Fruit fly (Drosophila melanogaster) whole organism, embryonic: ENCODE results near the gene CG31872.

Source experiments
- Aef1 ChIP-seq: fragments of 200-800 bp; sonication (Bioruptor generic); IDR thresholded peaks from 3 replicates; pipeline ENCODE4 v1.3.6; 2022; ENCODE audit warnings: missing biosample characterization, missing genetic modification characterization
- B-H1 ChIP-seq: fragments of 200-800 bp; sonication (Bioruptor generic); IDR thresholded peaks from 3 replicates; pipeline ENCODE4 v1.3.6; 2022; ENCODE audit warnings: missing biosample characterization, missing genetic modification characterization
- CG10274 ChIP-seq: fragments of 200-800 bp; sonication (Bioruptor generic); optimal IDR thresholded peaks from 3 replicates; lab custom pipeline; 2017; ENCODE audit warnings: missing biosample characterization, mild to moderate bottlenecking, missing genetic modification characterization
- CG10431 ChIP-seq: fragments of 200-800 bp; sonication (Bioruptor generic); optimal IDR thresholded peaks from 3 replicates; lab custom pipeline; 2018; ENCODE audit warnings: missing biosample characterization, mild to moderate bottlenecking, missing genetic modification characterization
- CG11456 ChIP-seq: fragments of 200-800 bp; sonication (Bioruptor generic); IDR thresholded peaks from 3 replicates; pipeline ENCODE4 v1.3.6; 2022; ENCODE audit warnings: missing biosample characterization, missing genetic modification characterization
- CG11723 ChIP-seq: fragments of 200-800 bp; sonication (Bioruptor generic); optimal IDR thresholded peaks from 2 replicates; lab custom pipeline; 2017; ENCODE audit warnings: missing biosample characterization, mild to moderate bottlenecking, missing genetic modification characterization
- CG12769 ChIP-seq: fragments of 200-800 bp; sonication (Bioruptor generic); optimal IDR thresholded peaks from 2 replicates; lab custom pipeline; 2019; ENCODE audit warnings: missing biosample characterization, mild to moderate bottlenecking, missing genetic modification characterization, moderate library complexity
- CG14710 ChIP-seq: fragments of 200-800 bp; sonication (Bioruptor generic); optimal IDR thresholded peaks from 3 replicates; lab custom pipeline; 2019; ENCODE audit warnings: missing biosample characterization, mild to moderate bottlenecking, missing genetic modification characterization, moderate library complexity
- CG15514 ChIP-seq: fragments of 200-800 bp; sonication (Bioruptor generic); optimal IDR thresholded peaks from 3 replicates; lab custom pipeline; 2017; ENCODE audit warnings: missing biosample characterization, missing genetic modification characterization, mild to moderate bottlenecking, moderate library complexity, missing genetic modification reagents
- CG15601 ChIP-seq: fragments of 200-800 bp; sonication (Bioruptor generic); optimal IDR thresholded peaks from 3 replicates; lab custom pipeline; 2019; ENCODE audit warnings: missing biosample characterization, mild to moderate bottlenecking, missing genetic modification characterization, moderate library complexity
- CG1792 ChIP-seq: fragments of 200-800 bp; sonication (Bioruptor generic); optimal IDR thresholded peaks from 2 replicates; lab custom pipeline; 2016; ENCODE audit warnings: missing biosample characterization, missing genetic modification characterization
- CG18599 ChIP-seq: fragments of 200-800 bp; sonication (Bioruptor generic); optimal IDR thresholded peaks from 3 replicates; lab custom pipeline; 2017; ENCODE audit warnings: missing biosample characterization, missing genetic modification characterization, mild to moderate bottlenecking, moderate library complexity, missing genetic modification reagents
- CG3065 ChIP-seq: fragments of 200-800 bp; sonication (Bioruptor generic); optimal IDR thresholded peaks from 2 replicates; lab custom pipeline; 2016; ENCODE audit warnings: missing biosample characterization, missing genetic modification characterization
- CG31365 ChIP-seq: fragments of 200-800 bp; sonication (Bioruptor generic); optimal IDR thresholded peaks from 2 replicates; lab custom pipeline; 2018; ENCODE audit warnings: missing biosample characterization, mild to moderate bottlenecking, missing genetic modification characterization
- CG34224 ChIP-seq: fragments of 200-800 bp; sonication (Bioruptor generic); IDR thresholded peaks from 3 replicates; pipeline ENCODE4 v1.3.6; 2022; ENCODE audit warnings: missing biosample characterization, missing genetic modification characterization; ENCODE audit not compliant: partially characterized antibody
- CG5953 ChIP-seq: fragments of 200-800 bp; sonication (Bioruptor generic); IDR thresholded peaks from 2 replicates; pipeline ENCODE4 v1.3.6; 2022; ENCODE audit warnings: missing biosample characterization, missing genetic modification characterization
- CG6175 ChIP-seq: fragments of 200-800 bp; sonication (Bioruptor generic); IDR thresholded peaks from 3 replicates; pipeline ENCODE4 v1.3.6; 2022; ENCODE audit warnings: missing biosample characterization, missing genetic modification characterization
- CG7372 ChIP-seq: fragments of 200-800 bp; sonication (Bioruptor generic); IDR thresholded peaks from 2 replicates; pipeline ENCODE4 v1.3.6; 2022; ENCODE audit warnings: missing biosample characterization, missing genetic modification characterization
- CG7556 ChIP-seq: fragments of 200-800 bp; sonication (Bioruptor generic); optimal IDR thresholded peaks from 2 replicates; lab custom pipeline; 2017; ENCODE audit warnings: missing biosample characterization, mild to moderate bottlenecking, missing genetic modification characterization
- CG8359 ChIP-seq: fragments of 200-800 bp; sonication (Bioruptor generic); optimal IDR thresholded peaks from 2 replicates; lab custom pipeline; 2017; ENCODE audit warnings: missing biosample characterization, mild to moderate bottlenecking, missing genetic modification characterization, borderline replicate concordance
- CG9727 ChIP-seq: fragments of 200-800 bp; sonication (Bioruptor generic); optimal IDR thresholded peaks from 3 replicates; lab custom pipeline; 2017; ENCODE audit warnings: missing biosample characterization, mild to moderate bottlenecking, missing genetic modification characterization
- CG9797 ChIP-seq: fragments of 200-800 bp; sonication (Bioruptor generic); optimal IDR thresholded peaks from 3 replicates; lab custom pipeline; 2018; ENCODE audit warnings: missing biosample characterization, mild to moderate bottlenecking, missing genetic modification characterization
- Doc2 ChIP-seq: fragments of 200-800 bp; sonication (Bioruptor generic); IDR thresholded peaks from 2 replicates; pipeline ENCODE4 v1.3.6; 2022; ENCODE audit warnings: missing biosample characterization, missing genetic modification characterization
- Dp ChIP-seq: fragments of 200-800 bp; sonication (Bioruptor generic); optimal IDR thresholded peaks from 2 replicates; lab custom pipeline; 2018; ENCODE audit warnings: missing biosample characterization, mild to moderate bottlenecking, missing genetic modification characterization, moderate library complexity
- Fer1 ChIP-seq: fragments of 200-800 bp; sonication (Bioruptor generic); optimal IDR thresholded peaks from 2 replicates; lab custom pipeline; 2017; ENCODE audit warnings: missing biosample characterization, mild to moderate bottlenecking, missing genetic modification characterization
- Hmr ChIP-seq: fragments of 200-800 bp; sonication (Bioruptor generic); optimal IDR thresholded peaks from 3 replicates; lab custom pipeline; 2017; ENCODE audit warnings: mild to moderate bottlenecking, missing biosample characterization, missing genetic modification reagents, missing genetic modification characterization
- Hr51 ChIP-seq, 2 experiments: fragments of 200-800 bp; sonication (Bioruptor generic); optimal IDR thresholded peaks; 2 replicates in 1 of 2; 3 replicates in 1 of 2; lab custom pipeline; 2016 to 2018; ENCODE audit warnings: missing biosample characterization in 2 of 2, missing genetic modification characterization in 2 of 2, mild to moderate bottlenecking in 1 of 2, moderate library complexity in 1 of 2
- NfI ChIP-seq: fragments of 200-800 bp; sonication (Bioruptor generic); optimal IDR thresholded peaks from 3 replicates; lab custom pipeline; 2018; ENCODE audit warnings: missing biosample characterization, mild to moderate bottlenecking, missing genetic modification characterization, moderate library complexity
- Oaz ChIP-seq: fragments of 200-800 bp; sonication (Bioruptor generic); IDR thresholded peaks from 2 replicates; pipeline ENCODE4 v1.3.6; 2022; ENCODE audit warnings: missing biosample characterization, missing genetic modification characterization
- Poxn ChIP-seq: fragments of 200-800 bp; sonication (Bioruptor generic); IDR thresholded peaks from 2 replicates; pipeline ENCODE4 v1.3.6; 2022; ENCODE audit warnings: missing biosample characterization, missing genetic modification characterization
- Spps ChIP-seq: fragments of 200-800 bp; sonication (Bioruptor generic); optimal IDR thresholded peaks from 2 replicates; lab custom pipeline; 2018; ENCODE audit warnings: missing biosample characterization, mild to moderate bottlenecking, missing genetic modification characterization
- Sry-β ChIP-seq: fragments of 200-800 bp; sonication (Bioruptor generic); optimal IDR thresholded peaks from 2 replicates; lab custom pipeline; 2018; ENCODE audit warnings: missing biosample characterization, mild to moderate bottlenecking, missing genetic modification characterization, moderate library complexity
- ash1 ChIP-seq: fragments of 200-800 bp; sonication (Bioruptor generic); optimal IDR thresholded peaks from 2 replicates; lab custom pipeline; 2018; ENCODE audit warnings: missing biosample characterization, mild to moderate bottlenecking, missing genetic modification characterization
- ato ChIP-seq: fragments of 200-800 bp; sonication (Bioruptor generic); IDR thresholded peaks from 2 replicates; pipeline ENCODE4 v1.3.6; 2022; ENCODE audit warnings: missing biosample characterization, missing genetic modification characterization; ENCODE audit not compliant: partially characterized antibody
- chm ChIP-seq: fragments of 200-800 bp; sonication (Bioruptor generic); IDR thresholded peaks from 2 replicates; pipeline ENCODE4 v1.3.6; 2022; ENCODE audit warnings: missing biosample characterization, missing genetic modification characterization
- chn ChIP-seq: fragments of 200-800 bp; sonication (Bioruptor generic); optimal IDR thresholded peaks from 2 replicates; lab custom pipeline; 2016; ENCODE audit warnings: missing biosample characterization, missing genetic modification characterization
- da ChIP-seq: fragments of 200-800 bp; sonication (Bioruptor generic); optimal IDR thresholded peaks from 2 replicates; lab custom pipeline; 2016; ENCODE audit warnings: missing biosample characterization, missing genetic modification characterization
- dati ChIP-seq: fragments of 200-800 bp; sonication (Bioruptor generic); IDR thresholded peaks from 2 replicates; pipeline ENCODE4 v1.3.6; 2022; ENCODE audit warnings: missing biosample characterization, missing genetic modification characterization
- grau ChIP-seq: fragments of 200-800 bp; optimal IDR thresholded peaks from 3 replicates; lab custom pipeline; 2019; ENCODE audit warnings: missing biosample characterization, mild to moderate bottlenecking, missing genetic modification characterization, moderate library complexity
- gsb ChIP-seq: fragments of 200-800 bp; sonication (Bioruptor generic); IDR thresholded peaks from 2 replicates; pipeline ENCODE4 v1.3.6; 2022; ENCODE audit warnings: missing biosample characterization, missing genetic modification characterization
- knrl ChIP-seq: fragments of 200-800 bp; sonication (Bioruptor generic); IDR thresholded peaks from 3 replicates; pipeline ENCODE4 v1.3.6; 2022; ENCODE audit warnings: missing biosample characterization, missing genetic modification characterization; ENCODE audit not compliant: partially characterized antibody
- mirr ChIP-seq: fragments of 200-800 bp; sonication (Bioruptor generic); optimal IDR thresholded peaks from 3 replicates; lab custom pipeline; 2018; ENCODE audit warnings: missing biosample characterization, mild to moderate bottlenecking, missing genetic modification characterization
- ranshi ChIP-seq: fragments of 200-800 bp; sonication (Bioruptor generic); IDR thresholded peaks from 2 replicates; pipeline ENCODE4 v1.3.6; 2022; ENCODE audit warnings: missing biosample characterization, missing genetic modification characterization
- sc ChIP-seq, 3 experiments: fragments of >200 bp in 2 of 3; fragments of 200-800 bp in 1 of 3; sonication (Bioruptor generic) in 1 of 3; optimal IDR thresholded peaks; 2 replicates in 2 of 3; 3 replicates in 1 of 3; lab custom pipeline; 2017; ENCODE audit warnings: mild to moderate bottlenecking in 1 of 3, missing biosample characterization in 1 of 3, missing genetic modification characterization in 1 of 3, missing genetic modification reagents in 1 of 3
- sd ChIP-seq: fragments of 200-800 bp; sonication (Bioruptor generic); optimal IDR thresholded peaks from 3 replicates; lab custom pipeline; 2018; ENCODE audit warnings: missing biosample characterization, mild to moderate bottlenecking, missing genetic modification characterization, moderate library complexity
- sens ChIP-seq: fragments of 200-800 bp; sonication (Bioruptor generic); peaks from one replicate; lab custom pipeline; 2016; ENCODE audit warnings: missing biosample characterization, missing genetic modification characterization
- stc ChIP-seq: fragments of 200-800 bp; sonication (Bioruptor generic); IDR thresholded peaks from 2 replicates; pipeline ENCODE4 v1.3.6; 2022; ENCODE audit warnings: missing biosample characterization, missing genetic modification characterization
- tgo ChIP-seq: fragments of 200-800 bp; sonication (Bioruptor generic); IDR thresholded peaks from 3 replicates; pipeline ENCODE4 v1.3.6; 2022; ENCODE audit warnings: missing biosample characterization, missing genetic modification characterization
- tio ChIP-seq: fragments of 200-800 bp; sonication (Bioruptor generic); optimal IDR thresholded peaks from 2 replicates; lab custom pipeline; 2017; ENCODE audit warnings: missing biosample characterization, missing genetic modification characterization, inconsistent platforms
- trem ChIP-seq: fragments of 200-800 bp; optimal IDR thresholded peaks from 3 replicates; lab custom pipeline; 2019; ENCODE audit warnings: missing biosample characterization, mild to moderate bottlenecking, missing genetic modification characterization, moderate library complexity
- tx ChIP-seq: fragments of 200-800 bp; sonication (Bioruptor generic); optimal IDR thresholded peaks from 2 replicates; lab custom pipeline; 2016; ENCODE audit warnings: missing biosample characterization, missing genetic modification characterization

CG31872 gene

DNA sequence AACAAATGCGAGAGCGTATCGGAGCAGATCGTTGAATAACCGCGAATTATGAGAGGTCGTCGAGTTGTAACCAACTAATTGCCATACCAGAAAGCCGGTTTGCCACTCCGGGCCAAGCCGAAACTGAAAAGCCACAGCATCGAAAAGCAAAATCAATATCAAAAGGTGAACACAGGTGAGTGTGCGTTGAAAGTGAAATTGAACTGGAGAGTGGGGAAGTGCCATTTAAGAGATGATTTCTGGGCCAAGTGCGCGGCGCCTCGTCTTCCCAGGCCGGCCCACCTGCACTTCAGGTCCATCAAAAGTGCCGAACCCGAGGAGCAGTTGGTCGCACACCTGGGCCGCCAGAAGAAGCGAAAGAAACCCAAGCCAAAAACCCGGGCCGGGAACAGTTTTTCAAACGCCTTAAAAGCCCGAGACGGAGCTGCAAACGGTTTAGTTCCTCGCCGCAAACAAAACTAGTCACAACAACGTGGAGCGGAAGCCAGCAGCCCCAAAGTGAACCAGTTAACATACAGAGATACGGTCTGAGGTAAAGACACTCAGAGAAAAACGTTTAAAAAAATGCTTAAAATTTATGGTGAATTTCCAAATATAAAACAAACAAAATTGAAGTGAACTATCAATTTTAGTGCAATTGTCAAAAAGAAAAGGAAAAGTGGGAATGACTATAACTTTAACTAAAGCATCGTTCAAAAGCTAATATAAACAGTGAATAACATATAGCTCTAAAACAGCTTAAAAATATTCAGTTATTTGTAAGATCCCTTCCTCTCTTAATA, 37.4 kb downstream of the CG31872 start, which contains the start of gene CG17104 (continued):
- TF ChIP-seq grau (tag; lab: Kevin White, UChicago) = peak; percentile 56
- no peak for TF ChIP-seq ato (GFP tag; lab: Robert Waterston, UW)
- no peak for TF ChIP-seq Spps (tag; lab: Kevin White, UChicago)
- no peak for TF ChIP-seq Poxn (GFP tag; lab: Robert Waterston, UW)
- no peak for TF ChIP-seq knrl
- TF ChIP-seq CG5953 (GFP tag; lab: Robert Waterston, UW) = no peak
- TF ChIP-seq trem (tag; lab: Kevin White, UChicago) = no peak
- peak; percentile 29 for TF ChIP-seq tx (GFP tag; lab: Kevin White, UChicago)
- TF ChIP-seq CG15514 = peak; percentile 60
- no peak for TF ChIP-seq CG8359
- TF ChIP-seq CG3065 (GFP tag; lab: Kevin White, UChicago) = no peak
- TF ChIP-seq ash1 = no peak
- no peak for TF ChIP-seq stc (GFP tag; lab: Robert Waterston, UW)
- TF ChIP-seq NfI (GFP tag; lab: Kevin White, UChicago) = no peak
- TF ChIP-seq sc (optimal IDR thresholded peaks at IDR 0.05; lab: Kevin White, UChicago) = no peak
- TF ChIP-seq sc (GFP tag; optimal IDR thresholded peaks at IDR 0.05; lab: Kevin White, UChicago) = no peak
- TF ChIP-seq CG7372 (GFP tag; lab: Robert Waterston, UW) = no peak
- no peak for TF ChIP-seq CG11723 (GFP tag; lab: Kevin White, UChicago)
- TF ChIP-seq gsb = no peak
- peak in 1 of 2 experiments; percentile 51 for TF ChIP-seq Hr51 (GFP tag; optimal IDR thresholded peaks at IDR 0.05; lab: Kevin White, UChicago)
- no peak for TF ChIP-seq CG12769 (tag; lab: Kevin White, UChicago)
- no peak for TF ChIP-seq tgo (GFP tag; lab: Robert Waterston, UW)
- no peak for TF ChIP-seq Oaz (GFP tag; lab: Robert Waterston, UW)
- no peak for TF ChIP-seq CG14710
- TF ChIP-seq chm (GFP tag; lab: Robert Waterston, UW) = no peak
- no peak for TF ChIP-seq chn (GFP tag; lab: Kevin White, UChicago)
- no peak for TF ChIP-seq CG10431
- peak; percentile 31 for TF ChIP-seq Hmr (GFP tag; lab: Kevin White, UChicago)
- TF ChIP-seq CG15601 (tag; lab: Kevin White, UChicago) = no peak
- no peak for TF ChIP-seq dati (GFP tag; lab: Robert Waterston, UW)
- TF ChIP-seq mirr (GFP tag; lab: Kevin White, UChicago) = no peak
- TF ChIP-seq CG10274 = no peak
- TF ChIP-seq Fer1 (GFP tag; lab: Kevin White, UChicago) = peak; percentile 40
- TF ChIP-seq CG9797 (GFP tag; lab: Kevin White, UChicago) = no peak
- TF ChIP-seq CG6175 (GFP tag; lab: Robert Waterston, UW) = no peak
- no peak for TF ChIP-seq CG31365 (tag; lab: Kevin White, UChicago)
- TF ChIP-seq tio = no peak
- TF ChIP-seq ranshi (GFP tag; lab: Robert Waterston, UW) = no peak
- TF ChIP-seq Doc2 (GFP tag; lab: Robert Waterston, UW) = no peak

DNA sequence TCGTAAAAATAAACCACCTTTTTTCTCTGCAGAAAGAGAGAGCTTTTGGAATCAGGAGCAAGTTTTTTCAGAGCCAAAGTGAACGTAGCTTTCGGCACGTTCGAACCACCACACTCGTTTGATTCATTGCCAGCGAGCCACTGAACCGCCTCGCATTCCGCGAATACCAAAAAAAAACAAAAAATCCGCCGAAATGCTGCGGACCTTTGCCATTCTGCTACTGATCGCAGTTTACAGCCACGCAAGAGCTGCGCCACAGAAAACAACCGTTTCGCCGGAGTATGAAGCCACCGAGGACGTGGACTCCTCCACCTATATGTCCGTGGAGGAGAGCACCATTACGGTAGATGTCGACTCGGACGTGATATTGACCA, 38.0 kb downstream of the CG31872 start:
- TF ChIP-seq CG18599 (GFP tag; lab: Kevin White, UChicago) = no peak
- no peak for TF ChIP-seq CG1792
- TF ChIP-seq sens = peak; percentile 28
- TF ChIP-seq CG9727 (GFP tag; lab: Kevin White, UChicago) = no peak
- TF ChIP-seq Aef1 (GFP tag; lab: Robert Waterston, UW) = 0 out of 3 replicates have a peak, but pooled peaks have one; percentile 0
- no peak for TF ChIP-seq Dp
- no peak for TF ChIP-seq CG34224 (GFP tag; lab: Robert Waterston, UW)
- no peak for TF ChIP-seq Sry-β (GFP tag; lab: Kevin White, UChicago)
- TF ChIP-seq CG11456 (GFP tag; lab: Robert Waterston, UW) = no peak
- no peak for TF ChIP-seq da
- TF ChIP-seq B-H1 (GFP tag; lab: Robert Waterston, UW) = no peak
- TF ChIP-seq CG7556 (GFP tag; lab: Kevin White, UChicago) = no peak
- TF ChIP-seq Doc2 (GFP tag; lab: Robert Waterston, UW) = no peak
- TF ChIP-seq sd (tag; lab: Kevin White, UChicago) = peak; percentile 92
